Worm (Caenorhabditis elegans): ENCODE results near the gene nas-24.

nas-24 gene

ce11 chrV:13768941-13769436 lies at the start of gene nas-24:
nas-24 (plus strand) TSS chrV:13769386.
- TF ChIP-seq ztf-23 (GFP tag; IDR thresholded peaks at IDR 0.05) (no peak), T22C8.4 (GFP tag; IDR thresholded peaks at IDR 0.05) (no peak), klf-2 (GFP tag; conservative IDR thresholded peaks at IDR 0.05) (no peak), cog-1 (tag; optimal IDR thresholded peaks at IDR 0.05) (no peak), tab-1 (GFP tag; IDR thresholded peaks at IDR 0.05) (no peak), flt-1 (GFP tag; IDR thresholded peaks at IDR 0.05) (no peak), med-1 (GFP tag; optimal IDR thresholded peaks at IDR 0.05; ENCODE audit: insufficient read depth) (no peak), ref-1 (GFP tag; conservative IDR thresholded peaks at IDR 0.05) (no peak), ztf-29 (GFP tag; IDR thresholded peaks at IDR 0.05) (no peak)

- no peak for TF ChIP-seq flt-1 (GFP tag; IDR thresholded peaks at IDR 0.05)
- TF ChIP-seq ztf-29 (GFP tag; IDR thresholded peaks at IDR 0.05), result no peak
- no peak for TF ChIP-seq klf-2 (GFP tag; conservative IDR thresholded peaks at IDR 0.05)
- no peak for TF ChIP-seq tab-1 (GFP tag; IDR thresholded peaks at IDR 0.05)
- no peak for TF ChIP-seq ztf-23 (GFP tag; IDR thresholded peaks at IDR 0.05)
- no peak for TF ChIP-seq T22C8.4 (GFP tag; IDR thresholded peaks at IDR 0.05)
- TF ChIP-seq cog-1 (tag; optimal IDR thresholded peaks at IDR 0.05), result no peak
- TF ChIP-seq med-1 (GFP tag; optimal IDR thresholded peaks at IDR 0.05; ENCODE audit: insufficient read depth), result no peak
- no peak for TF ChIP-seq ref-1 (GFP tag; conservative IDR thresholded peaks at IDR 0.05)
Observed at ce11 chrV:13724781-13725180, 44.4 kb upstream of the nas-24 start, which contains the start of gene F35E12.2. F35E12.2 (minus strand) TSS chrV:13724881.

ce11 chrV:13725574-13725973 lies 43.6 kb upstream of the nas-24 start, which contains the start of gene fbxa-181:
fbxa-181 (plus strand) TSS chrV:13725874.
- TF ChIP-seq flt-1 (GFP tag; IDR thresholded peaks at IDR 0.05) (no peak), ref-1 (GFP tag; conservative IDR thresholded peaks at IDR 0.05) (no peak), ztf-29 (GFP tag; IDR thresholded peaks at IDR 0.05) (no peak), cog-1 (tag; optimal IDR thresholded peaks at IDR 0.05) (no peak), klf-2 (GFP tag; conservative IDR thresholded peaks at IDR 0.05) (no peak), ztf-23 (GFP tag; IDR thresholded peaks at IDR 0.05) (no peak), tab-1 (GFP tag; IDR thresholded peaks at IDR 0.05) (no peak), T22C8.4 (GFP tag; IDR thresholded peaks at IDR 0.05) (no peak), med-1 (GFP tag; optimal IDR thresholded peaks at IDR 0.05; ENCODE audit: insufficient read depth) (no peak)

ce11 chrV:13730762-13731161 lies 38.4 kb upstream of the nas-24 start, which contains the start of gene dct-17:
dct-17 (minus strand) TSS chrV:13730784.
- no peak for TF ChIP-seq T22C8.4 (GFP tag; IDR thresholded peaks at IDR 0.05)
- TF ChIP-seq tab-1 (GFP tag; IDR thresholded peaks at IDR 0.05), result no peak
- TF ChIP-seq ref-1 (GFP tag; conservative IDR thresholded peaks at IDR 0.05), result no peak
- TF ChIP-seq med-1 (GFP tag; optimal IDR thresholded peaks at IDR 0.05; ENCODE audit: insufficient read depth), result no peak
- TF ChIP-seq flt-1 (GFP tag; IDR thresholded peaks at IDR 0.05), result no peak
- no peak for TF ChIP-seq klf-2 (GFP tag; conservative IDR thresholded peaks at IDR 0.05)
- no peak for TF ChIP-seq ztf-23 (GFP tag; IDR thresholded peaks at IDR 0.05)
- no peak for TF ChIP-seq ztf-29 (GFP tag; IDR thresholded peaks at IDR 0.05)
- TF ChIP-seq cog-1 (tag; optimal IDR thresholded peaks at IDR 0.05), result no peak

- TF ChIP-seq ref-1 (GFP tag; conservative IDR thresholded peaks at IDR 0.05) (no peak), T22C8.4 (GFP tag; IDR thresholded peaks at IDR 0.05) (no peak), ztf-23 (GFP tag; IDR thresholded peaks at IDR 0.05) (no peak), ztf-29 (GFP tag; IDR thresholded peaks at IDR 0.05) (no peak), med-1 (GFP tag; optimal IDR thresholded peaks at IDR 0.05; ENCODE audit: insufficient read depth) (no peak), klf-2 (GFP tag; conservative IDR thresholded peaks at IDR 0.05) (no peak), flt-1 (GFP tag; IDR thresholded peaks at IDR 0.05) (no peak), cog-1 (tag; optimal IDR thresholded peaks at IDR 0.05) (no peak), tab-1 (GFP tag; IDR thresholded peaks at IDR 0.05) (no peak)
Observed at ce11 chrV:13736147-13736546, 33.0 kb upstream of the nas-24 start, which contains the start of gene F35E12.6. F35E12.6 (minus strand) TSS chrV:13736247.

ce11 chrV:13738374-13738773 lies 30.8 kb upstream of the nas-24 start, which contains the start of gene irg-5:
irg-5 (minus strand) TSS chrV:13738474.
- TF ChIP-seq med-1 (GFP tag; optimal IDR thresholded peaks at IDR 0.05; ENCODE audit: insufficient read depth) (no peak), ztf-29 (GFP tag; IDR thresholded peaks at IDR 0.05) (no peak), cog-1 (tag; optimal IDR thresholded peaks at IDR 0.05) (no peak), flt-1 (GFP tag; IDR thresholded peaks at IDR 0.05) (no peak), klf-2 (GFP tag; conservative IDR thresholded peaks at IDR 0.05) (no peak), tab-1 (GFP tag; IDR thresholded peaks at IDR 0.05) (no peak), ztf-23 (GFP tag; IDR thresholded peaks at IDR 0.05) (no peak), ref-1 (GFP tag; conservative IDR thresholded peaks at IDR 0.05) (no peak), T22C8.4 (GFP tag; IDR thresholded peaks at IDR 0.05) (no peak)

- TF ChIP-seq ref-1 (GFP tag; conservative IDR thresholded peaks at IDR 0.05) (no peak), cog-1 (tag; optimal IDR thresholded peaks at IDR 0.05) (no peak), ztf-29 (GFP tag; IDR thresholded peaks at IDR 0.05) (no peak), T22C8.4 (GFP tag; IDR thresholded peaks at IDR 0.05) (no peak), ztf-23 (GFP tag; IDR thresholded peaks at IDR 0.05) (no peak), med-1 (GFP tag; optimal IDR thresholded peaks at IDR 0.05; ENCODE audit: insufficient read depth) (no peak), flt-1 (GFP tag; IDR thresholded peaks at IDR 0.05) (no peak), tab-1 (GFP tag; IDR thresholded peaks at IDR 0.05) (no peak), klf-2 (GFP tag; conservative IDR thresholded peaks at IDR 0.05) (no peak)
Observed at ce11 chrV:13739901-13740300, 29.3 kb upstream of the nas-24 start.

ce11 chrV:13744901-13745300 lies 24.3 kb upstream of the nas-24 start, which contains the start of gene F35E12.9:
F35E12.9 (minus strand) TSS chrV:13745127.
- TF ChIP-seq tab-1 (GFP tag; IDR thresholded peaks at IDR 0.05) (no peak), ztf-29 (GFP tag; IDR thresholded peaks at IDR 0.05) (no peak), ztf-23 (GFP tag; IDR thresholded peaks at IDR 0.05) (no peak), ref-1 (GFP tag; conservative IDR thresholded peaks at IDR 0.05) (no peak), flt-1 (GFP tag; IDR thresholded peaks at IDR 0.05) (no peak), T22C8.4 (GFP tag; IDR thresholded peaks at IDR 0.05) (no peak), cog-1 (tag; optimal IDR thresholded peaks at IDR 0.05) (no peak), klf-2 (GFP tag; conservative IDR thresholded peaks at IDR 0.05) (no peak), med-1 (GFP tag; optimal IDR thresholded peaks at IDR 0.05; ENCODE audit: insufficient read depth) (no peak)

ce11 chrV:13748658-13749057 lies 20.5 kb upstream of the nas-24 start, which contains the start of gene F35E12.10:
F35E12.10 (minus strand) TSS chrV:13748758.
- no peak for TF ChIP-seq T22C8.4 (GFP tag; IDR thresholded peaks at IDR 0.05)
- no peak for TF ChIP-seq flt-1 (GFP tag; IDR thresholded peaks at IDR 0.05)
- no peak for TF ChIP-seq med-1 (GFP tag; optimal IDR thresholded peaks at IDR 0.05; ENCODE audit: insufficient read depth)
- no peak for TF ChIP-seq ref-1 (GFP tag; conservative IDR thresholded peaks at IDR 0.05)
- TF ChIP-seq klf-2 (GFP tag; conservative IDR thresholded peaks at IDR 0.05), result no peak
- TF ChIP-seq ztf-23 (GFP tag; IDR thresholded peaks at IDR 0.05), result no peak
- TF ChIP-seq ztf-29 (GFP tag; IDR thresholded peaks at IDR 0.05), result no peak
